Worm (Caenorhabditis elegans): ENCODE measurements around the gene C17B7.8.

C17B7.8 gene

ce11 chrV:3281523-3281922, 42.6 kb downstream of the C17B7.8 start, which contains the start of gene T28A11.25:
TSS of gene T28A11.25 (plus strand) at chrV:3281823.
- no peak for TF ChIP-seq skn-1 (tag; optimal IDR thresholded peaks at IDR 0.05)
- no peak for TF ChIP-seq snpc-4 (tag; optimal IDR thresholded peaks at IDR 0.05)
- TF ChIP-seq elt-2 (tag; optimal IDR thresholded peaks at IDR 0.05), result no peak
- no peak for TF ChIP-seq ceh-82 (tag; optimal IDR thresholded peaks at IDR 0.05)
- no peak for TF ChIP-seq nhr-11 (tag; optimal IDR thresholded peaks at IDR 0.05)
- TF ChIP-seq nhr-76 (tag; optimal IDR thresholded peaks at IDR 0.05), result no peak
- TF ChIP-seq ZK546.5 (tag; optimal IDR thresholded peaks at IDR 0.05), result no peak

- TF ChIP-seq egl-5 (tag; optimal IDR thresholded peaks at IDR 0.05) (no peak), elt-2 (tag; optimal IDR thresholded peaks at IDR 0.05) (no peak), nhr-12 (tag; optimal IDR thresholded peaks at IDR 0.05) (no peak), ztf-11 (tag; optimal IDR thresholded peaks at IDR 0.05) (no peak), tbx-2 (tag; optimal IDR thresholded peaks at IDR 0.05) (no peak), ceh-82 (tag; optimal IDR thresholded peaks at IDR 0.05) (no peak), nhr-67 (tag; optimal IDR thresholded peaks at IDR 0.05) (no peak), mml-1 (tag; optimal IDR thresholded peaks at IDR 0.05) (no peak), fkh-10 (GFP tag; optimal IDR thresholded peaks at IDR 0.05) (no peak), nhr-23 (tag; optimal IDR thresholded peaks at IDR 0.05) (no peak), ztf-4 (tag; optimal IDR thresholded peaks at IDR 0.05) (no peak), nhr-77 (tag; optimal IDR thresholded peaks at IDR 0.05) (no peak), ZK546.5 (tag; optimal IDR thresholded peaks at IDR 0.05) (no peak), fkh-2 (tag; optimal IDR thresholded peaks at IDR 0.05) (no peak)
These were observed 44.1 kb downstream of the C17B7.8 start, which contains the start of gene T28A11.2 for ce11 chrV:3280009-3280408. TSS of gene T28A11.2 (plus strand) at chrV:3280379.

ce11 chrV:3279138-3279537, 44.9 kb downstream of the C17B7.8 start:
- TF ChIP-seq sea-2 (GFP tag; optimal IDR thresholded peaks at IDR 0.05), result no peak
- TF ChIP-seq skn-1 (tag; optimal IDR thresholded peaks at IDR 0.05), result no peak
- peak; percentile 26 for TF ChIP-seq egl-5 (tag; optimal IDR thresholded peaks at IDR 0.05)

ce11 chrV:3278101-3278639, 45.9 kb downstream of the C17B7.8 start, which contains the start of gene fbxa-64:
TSS of gene fbxa-64 (minus strand) at chrV:3278151.
- no peak for TF ChIP-seq pqm-1 (tag; optimal IDR thresholded peaks at IDR 0.05)
- peak; percentile 29 for TF ChIP-seq hmg-11 (tag; optimal IDR thresholded peaks at IDR 0.05)
- no peak for TF ChIP-seq ceh-16 (tag; optimal IDR thresholded peaks at IDR 0.05)

ce11 chrV:3276184-3276583, 47.9 kb downstream of the C17B7.8 start:
- TF ChIP-seq nhr-28 (tag; optimal IDR thresholded peaks at IDR 0.05) (no peak), nhr-77 (tag; optimal IDR thresholded peaks at IDR 0.05) (no peak), unc-39 (tag; optimal IDR thresholded peaks at IDR 0.05) (no peak), lin-39 (tag; optimal IDR thresholded peaks at IDR 0.05) (peak; percentile 32), mml-1 (tag; optimal IDR thresholded peaks at IDR 0.05) (no peak), nhr-237 (tag; optimal IDR thresholded peaks at IDR 0.05) (no peak), egl-5 (tag; optimal IDR thresholded peaks at IDR 0.05) (peak; percentile 26), hmg-11 (tag; optimal IDR thresholded peaks at IDR 0.05) (no peak), ama-1 (optimal IDR thresholded peaks at IDR 0.05) (no peak), fkh-2 (tag; optimal IDR thresholded peaks at IDR 0.05) (no peak), ceh-28 (tag; optimal IDR thresholded peaks at IDR 0.05) (no peak), ceh-82 (tag; optimal IDR thresholded peaks at IDR 0.05) (no peak), eor-1 (tag; optimal IDR thresholded peaks at IDR 0.05) (no peak), daf-12 (tag; optimal IDR thresholded peaks at IDR 0.05) (no peak)

ce11 chrV:3275033-3275432, 49.0 kb downstream of the C17B7.8 start, which contains the start of gene T28A11.3:
TSS of gene T28A11.3 (plus strand) at chrV:3275333.
- TF ChIP-seq egl-27 (tag; optimal IDR thresholded peaks at IDR 0.05), result no peak

ce11 chrV:3273577-3274100, 50.4 kb downstream of the C17B7.8 start, which contains the start of gene T28A11.4:
TSS of gene T28A11.4 (plus strand) at chrV:3274050.
- TF ChIP-seq nfya-1 (tag; optimal IDR thresholded peaks at IDR 0.05; ENCODE audit: insufficient read depth) (no peak), daf-12 (tag; optimal IDR thresholded peaks at IDR 0.05) (no peak), elt-3 (tag; optimal IDR thresholded peaks at IDR 0.05) (no peak), lin-15B (tag; optimal IDR thresholded peaks at IDR 0.05) (no peak), lin-39 (tag; optimal IDR thresholded peaks at IDR 0.05) (no peak), fkh-2 (tag; optimal IDR thresholded peaks at IDR 0.05) (no peak), nhr-67 (tag; optimal IDR thresholded peaks at IDR 0.05) (no peak), nhr-77 (tag; optimal IDR thresholded peaks at IDR 0.05) (no peak), egl-5 (tag; optimal IDR thresholded peaks at IDR 0.05) (no peak), mml-1 (tag; optimal IDR thresholded peaks at IDR 0.05) (no peak), ama-1 (optimal IDR thresholded peaks at IDR 0.05) (no peak), nhr-28 (tag; optimal IDR thresholded peaks at IDR 0.05) (no peak), pqm-1 (tag; optimal IDR thresholded peaks at IDR 0.05) (no peak), hmg-11 (tag; optimal IDR thresholded peaks at IDR 0.05) (no peak), lsy-12 (tag; optimal IDR thresholded peaks at IDR 0.05) (no peak), nhr-237 (tag; optimal IDR thresholded peaks at IDR 0.05) (no peak), nhr-76 (tag; optimal IDR thresholded peaks at IDR 0.05) (no peak), eor-1 (tag; optimal IDR thresholded peaks at IDR 0.05) (no peak)

All from whole organism, L3 larva.